Fruit fly (Drosophila melanogaster): Measurements from ENCODE around the gene CG9698.

Gene CG9698

DNA sequence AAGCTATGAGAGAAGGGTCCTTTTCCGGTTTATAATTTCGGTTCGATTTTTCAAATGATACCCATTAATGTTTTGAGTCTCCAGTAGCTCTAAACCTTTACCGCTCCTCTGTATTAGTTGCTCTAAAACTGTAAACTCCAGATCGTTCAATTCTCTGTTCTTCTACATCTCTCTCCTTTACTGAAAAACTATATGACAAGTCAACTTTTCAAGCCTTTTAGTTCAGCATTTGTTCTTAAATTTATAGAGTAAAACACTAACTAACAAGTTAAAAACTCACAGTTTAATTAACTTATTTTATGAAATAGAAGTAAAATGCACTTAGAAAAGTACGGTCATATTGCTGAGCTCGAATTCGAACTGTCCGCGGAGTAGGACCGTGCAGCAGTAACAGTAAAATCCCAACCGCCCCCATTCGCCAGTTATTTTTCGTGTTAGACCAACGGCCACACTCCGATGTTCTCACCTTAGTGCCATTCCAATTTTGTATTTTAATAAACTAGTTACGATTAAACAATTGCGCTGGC is 48.2 kb downstream of the CG9698 start (continued):
- TF ChIP-seq Atf3 (GFP tag; optimal IDR thresholded peaks at IDR 0.05) (peak; percentile 18), Sry-δ (GFP tag; optimal IDR thresholded peaks at IDR 0.05) (peak; percentile 22), trem (tag; optimal IDR thresholded peaks at IDR 0.05) (peak; percentile 40), D19B (GFP tag; optimal IDR thresholded peaks at IDR 0.05) (peak; percentile 56), gfzf (GFP tag; optimal IDR thresholded peaks at IDR 0.05) (peak; percentile 91), CG17802 (tag; optimal IDR thresholded peaks at IDR 0.05) (no peak), CG14710 (tag; optimal IDR thresholded peaks at IDR 0.05) (peak; percentile 9), Hr39 (optimal IDR thresholded peaks at IDR 0.05) (no peak), CG10543 (GFP tag; optimal IDR thresholded peaks at IDR 0.05) (no peak), Med (GFP tag) (peak; percentile 88), Hmr (GFP tag; optimal IDR thresholded peaks at IDR 0.05) (peak; percentile 46), CG10267 (tag; optimal IDR thresholded peaks at IDR 0.05) (peak; percentile 25), CG6791 (GFP tag; IDR thresholded peaks at IDR 0.05; ENCODE audit: partially characterized antibody) (0 out of 3 replicates have a peak, but pooled peaks have one; percentile 17), CG33213 (GFP tag; optimal IDR thresholded peaks at IDR 0.05) (peak; percentile 46), CG34224 (GFP tag; IDR thresholded peaks at IDR 0.05; ENCODE audit: partially characterized antibody) (0 out of 3 replicates have a peak, but pooled peaks have one; percentile 31), CG3847 (GFP tag; IDR thresholded peaks at IDR 0.05) (peak; percentile 47), shn (GFP tag; optimal IDR thresholded peaks at IDR 0.05) (no peak), sug (tag; optimal IDR thresholded peaks at IDR 0.05) (peak; percentile 30), vnd (GFP tag; IDR thresholded peaks at IDR 0.05; ENCODE audit: partially characterized antibody) (no peak), maf-S (GFP tag; optimal IDR thresholded peaks at IDR 0.05) (no peak), cwo (GFP tag; optimal IDR thresholded peaks at IDR 0.05) (no peak), CG42726 (GFP tag; IDR thresholded peaks at IDR 0.05; ENCODE audit: partially characterized antibody) (peak; percentile 50; the same call in 1 of the 2 replicates), amos (GFP tag; IDR thresholded peaks at IDR 0.05; ENCODE audit: partially characterized antibody) (peak; percentile 40; the same call in 1 of the 2 replicates), row (GFP tag; IDR thresholded peaks at IDR 0.05) (peak; percentile 43; the same call in 1 of the 3 replicates), CG12659 (GFP tag; optimal IDR thresholded peaks at IDR 0.05) (peak; percentile 25), Sin3A (optimal IDR thresholded peaks at IDR 0.05) (peak; percentile 38), CG15479 (GFP tag; optimal IDR thresholded peaks at IDR 0.05) (no peak), lilli (GFP tag; optimal IDR thresholded peaks at IDR 0.05) (no peak), CG6654 (GFP tag; optimal IDR thresholded peaks at IDR 0.05) (peak; percentile 97), CG2116 (GFP tag; optimal IDR thresholded peaks at IDR 0.05) (peak; percentile 16), Dek (tag; optimal IDR thresholded peaks at IDR 0.05) (no peak), Rx (GFP tag; IDR thresholded peaks at IDR 0.05) (no peak), Ets97D (GFP tag; optimal IDR thresholded peaks at IDR 0.05) (peak; percentile 38), CG13894 (tag; optimal IDR thresholded peaks at IDR 0.05) (peak; percentile 16), Bgb (GFP tag; IDR thresholded peaks at IDR 0.05; ENCODE audit: partially characterized antibody) (peak; percentile 36; the same call in 1 of the 2 replicates), Lhr (GFP tag; optimal IDR thresholded peaks at IDR 0.05) (peak; percentile 50), crp (GFP tag; optimal IDR thresholded peaks at IDR 0.05) (no peak), Dip3 (GFP tag; optimal IDR thresholded peaks at IDR 0.05) (no peak), CG11504 (tag; optimal IDR thresholded peaks at IDR 0.05) (peak; percentile 25), Scr (GFP tag; IDR thresholded peaks at IDR 0.05; ENCODE audit: partially characterized antibody) (peak; percentile 29; the same call in 1 of the 2 replicates), E2f2 (GFP tag; IDR thresholded peaks at IDR 0.05) (peak; percentile 84)

Data from whole organism, embryonic.